Fruit fly (Drosophila melanogaster) Kc167 (cell line): ENCODE results near the gene Jhbp13.

ENCODE experiments used
- Myc ChIP-seq: fragments of >200 bp; optimal IDR thresholded peaks from 2 replicates; lab custom pipeline; 2017; ENCODE audit warnings: missing external identifiers
- Sin3A ChIP-seq: fragments of >200 bp; optimal IDR thresholded peaks from 2 replicates; lab custom pipeline; 2018; ENCODE audit warnings: missing external identifiers
- h ChIP-seq: fragments of >200 bp; optimal IDR thresholded peaks from 3 replicates; lab custom pipeline; 2018; ENCODE audit warnings: missing external identifiers
- insv ChIP-seq: fragments of >200 bp; optimal IDR thresholded peaks from 3 replicates; lab custom pipeline; 2018; ENCODE audit warnings: missing external identifiers
- psq ChIP-seq: fragments of >200 bp; optimal IDR thresholded peaks from 2 replicates; lab custom pipeline; 2017; ENCODE audit warnings: missing external identifiers
- ttk ChIP-seq: sonication (Bioruptor generic); optimal IDR thresholded peaks from 2 replicates; lab custom pipeline; 2017; ENCODE audit warnings: missing external identifiers

DNA sequence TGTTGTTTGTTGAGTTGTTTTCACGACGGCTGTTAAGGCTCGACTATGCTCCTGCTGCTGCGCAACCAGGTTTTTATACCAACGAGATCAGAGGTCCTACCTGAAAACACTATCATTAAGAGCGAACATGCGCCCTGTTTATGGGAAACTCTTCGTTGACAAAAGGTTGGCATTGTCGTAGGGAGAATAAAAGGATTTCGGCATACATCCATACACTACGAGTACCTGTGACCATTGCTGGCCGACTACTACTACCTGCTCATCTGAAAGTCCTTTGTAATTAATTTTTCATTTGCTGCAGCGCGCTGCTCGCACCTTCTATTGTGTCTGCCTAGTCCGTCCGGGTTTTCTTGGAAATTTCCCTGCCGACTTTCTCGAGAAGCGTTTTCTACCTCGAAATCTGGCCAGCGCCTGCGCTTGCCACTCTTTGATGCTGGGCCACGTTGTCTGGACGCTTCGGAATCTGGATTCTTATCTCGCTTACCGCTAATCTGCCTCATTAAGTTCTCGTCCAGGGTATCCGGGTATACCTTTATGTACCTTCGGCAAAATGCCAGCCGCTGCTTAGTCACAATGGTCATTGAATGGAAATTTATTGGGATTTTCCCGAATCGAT is 14.5 kb upstream of the Jhbp13 start, which contains the start of gene CG15480:
- no peak for TF ChIP-seq psq (lab: Kevin White, UChicago)
- TF ChIP-seq h (lab: Kevin White, UChicago) = no peak
- no peak for TF ChIP-seq Myc (lab: Kevin White, UChicago)
- no peak for TF ChIP-seq ttk
- no peak for TF ChIP-seq insv (lab: Kevin White, UChicago)
- TF ChIP-seq Sin3A (lab: Kevin White, UChicago) = no peak
